Fruit fly (Drosophila melanogaster): ENCODE data around the gene LManII.

Gene LManII

DNA sequence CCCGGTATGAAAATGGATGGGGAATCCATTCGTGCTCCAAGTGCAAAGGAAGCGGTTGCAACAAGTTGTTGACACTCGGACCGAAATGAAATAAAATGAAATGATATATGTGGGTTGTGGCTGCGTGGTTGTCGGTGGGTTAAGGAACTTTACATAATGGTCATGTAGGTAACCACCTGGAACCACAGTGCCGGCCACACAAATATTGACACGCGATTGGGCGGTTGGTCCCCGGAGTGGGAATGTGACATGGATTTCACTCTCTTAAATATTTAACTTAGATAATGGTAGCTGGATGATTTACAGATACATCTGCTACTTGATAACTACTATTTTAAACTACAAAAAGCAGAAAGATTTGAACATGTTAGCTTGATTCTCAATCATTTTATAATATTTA, 47.4 kb downstream of the LManII start (continued):
- TF ChIP-seq jumu (GFP tag; optimal IDR thresholded peaks at IDR 0.05) (no peak), CG6689 (GFP tag; IDR thresholded peaks at IDR 0.05) (no peak), CG18011 (GFP tag; optimal IDR thresholded peaks at IDR 0.05) (no peak), knrl (GFP tag; IDR thresholded peaks at IDR 0.05; ENCODE audit: partially characterized antibody) (no peak), cato (GFP tag; optimal IDR thresholded peaks at IDR 0.05; ENCODE audit: borderline replicate concordance) (no peak), Trl (optimal IDR thresholded peaks at IDR 0.05) (no peak), Trl (GFP tag; optimal IDR thresholded peaks at IDR 0.05) (no peak), CG11093 (GFP tag; IDR thresholded peaks at IDR 0.05) (no peak), Abd-B (GFP tag; optimal IDR thresholded peaks at IDR 0.05) (no peak), CG33213 (GFP tag; optimal IDR thresholded peaks at IDR 0.05) (no peak), HmgD (GFP tag; optimal IDR thresholded peaks at IDR 0.05) (no peak), Dbx (GFP tag; IDR thresholded peaks at IDR 0.05) (no peak), CG12299 (tag; optimal IDR thresholded peaks at IDR 0.05) (no peak), prd (optimal IDR thresholded peaks at IDR 0.05) (no peak), prd (GFP tag; IDR thresholded peaks at IDR 0.05) (no peak; the same call in 2 of the 3 replicates), jing (GFP tag; optimal IDR thresholded peaks at IDR 0.05) (no peak), Drgx (GFP tag; IDR thresholded peaks at IDR 0.05) (no peak), CG8924 (tag; optimal IDR thresholded peaks at IDR 0.05) (no peak), Hr3 (GFP tag; optimal IDR thresholded peaks at IDR 0.05) (no peak), Doc2 (GFP tag; IDR thresholded peaks at IDR 0.05) (no peak), sima (GFP tag; optimal IDR thresholded peaks at IDR 0.05) (no peak), Dfd (GFP tag; optimal IDR thresholded peaks at IDR 0.05) (no peak), ac (GFP tag; optimal IDR thresholded peaks at IDR 0.05) (peak; percentile 56), sens (GFP tag) (peak; percentile 68), aop (GFP tag; IDR thresholded peaks at IDR 0.05) (no peak), CG9727 (GFP tag; optimal IDR thresholded peaks at IDR 0.05) (peak; percentile 40), E2f1 (GFP tag; IDR thresholded peaks at IDR 0.05) (no peak), fd102C (GFP tag; optimal IDR thresholded peaks at IDR 0.05) (peak; percentile 47), ssp (GFP tag; IDR thresholded peaks at IDR 0.05) (no peak), CG1832 (GFP tag; optimal IDR thresholded peaks at IDR 0.05) (no peak), tgo (GFP tag; IDR thresholded peaks at IDR 0.05) (no peak), CG2129 (GFP tag; IDR thresholded peaks at IDR 0.05; ENCODE audit: partially characterized antibody) (no peak), CG3407 (GFP tag; optimal IDR thresholded peaks at IDR 0.05) (peak; percentile 48), Fer3 (tag; optimal IDR thresholded peaks at IDR 0.05) (no peak), CG42726 (GFP tag; IDR thresholded peaks at IDR 0.05; ENCODE audit: partially characterized antibody) (no peak), CG9609 (GFP tag; optimal IDR thresholded peaks at IDR 0.05) (no peak), CG7745 (tag; optimal IDR thresholded peaks at IDR 0.05) (peak; percentile 27), al (GFP tag; IDR thresholded peaks at IDR 0.05) (no peak), zf30C (GFP tag; optimal IDR thresholded peaks at IDR 0.05) (no peak), amos (GFP tag; IDR thresholded peaks at IDR 0.05; ENCODE audit: partially characterized antibody) (no peak), CG12219 (GFP tag; optimal IDR thresholded peaks at IDR 0.05) (peak; percentile 43), trh (GFP tag; optimal IDR thresholded peaks at IDR 0.05) (no peak), CG6254 (GFP tag; optimal IDR thresholded peaks at IDR 0.05) (peak; percentile 27), Vsx1 (GFP tag; optimal IDR thresholded peaks at IDR 0.05) (peak; percentile 24), bigmax (GFP tag; optimal IDR thresholded peaks at IDR 0.05) (no peak), Ptx1 (GFP tag; IDR thresholded peaks at IDR 0.05) (no peak), Xrp1 (GFP tag; IDR thresholded peaks at IDR 0.05) (peak; percentile 72), CG18599 (GFP tag; optimal IDR thresholded peaks at IDR 0.05) (no peak), chm (GFP tag; IDR thresholded peaks at IDR 0.05) (peak; percentile 29; the same call in 1 of the 2 replicates), grau (tag; optimal IDR thresholded peaks at IDR 0.05) (no peak), dysf (GFP tag; IDR thresholded peaks at IDR 0.05) (no peak), Nf-YB (GFP tag; optimal IDR thresholded peaks at IDR 0.05) (peak; percentile 36), Chrac-16 (GFP tag; optimal IDR thresholded peaks at IDR 0.05) (no peak)

All from whole organism, embryonic.